Worm (Caenorhabditis elegans): ENCODE results near the gene T11F9.10.

- TF ChIP-seq mes-4 (tag; optimal IDR thresholded peaks at IDR 0.05) = no peak
- no peak for TF ChIP-seq madf-6 (GFP tag; IDR thresholded peaks at IDR 0.05)
- TF ChIP-seq ama-1 (optimal IDR thresholded peaks at IDR 0.05) = no peak
- no peak for TF ChIP-seq ama-1 (GFP tag; optimal IDR thresholded peaks at IDR 0.05)
- TF ChIP-seq unc-130 (GFP tag; optimal IDR thresholded peaks at IDR 0.05) = no peak
- TF ChIP-seq unc-62 (GFP tag; optimal IDR thresholded peaks at IDR 0.05) = no peak
- no peak for TF ChIP-seq repo-1 (tag; optimal IDR thresholded peaks at IDR 0.05)
- TF ChIP-seq attf-6 (GFP tag; IDR thresholded peaks at IDR 0.05) = no peak
- TF ChIP-seq D2030.7 (GFP tag; IDR thresholded peaks at IDR 0.05) = no peak
- no peak for TF ChIP-seq egrh-3 (GFP tag; IDR thresholded peaks at IDR 0.05)
- TF ChIP-seq snpc-4 (GFP tag; optimal IDR thresholded peaks at IDR 0.05) = no peak
- TF ChIP-seq snpc-4 (tag; optimal IDR thresholded peaks at IDR 0.05) = no peak
- no peak for TF ChIP-seq lin-35 (GFP tag; optimal IDR thresholded peaks at IDR 0.05)
Measured at ce11 chrV:11517789-11518188, 31.0 kb downstream of the T11F9.10 start, which contains the start of gene C55A6.4.

All from whole organism, young adult.